Worm (Caenorhabditis elegans) whole organism, L3 larva: ENCODE measurements around the gene sto-1.

Experiments used
- daf-12 ChIP-seq: fragments of 150-350 bp; optimal IDR thresholded peaks from 2 replicates; lab custom pipeline; 2014; ENCODE audit warnings: missing biosample characterization, missing genetic modification reagents, missing genetic modification characterization
- fkh-10 ChIP-seq: sonication (generic microtip); optimal IDR thresholded peaks from 2 replicates; lab custom pipeline; 2017; ENCODE audit warnings: missing biosample characterization, missing genetic modification reagents, missing genetic modification characterization
- lin-39 ChIP-seq: fragments of 150-350 bp; optimal IDR thresholded peaks from 2 replicates; lab custom pipeline; 2018; ENCODE audit warnings: missing biosample characterization, missing genetic modification reagents, missing genetic modification characterization
- mdl-1 ChIP-seq: fragments of 150-350 bp; optimal IDR thresholded peaks from 2 replicates; lab custom pipeline; 2014; ENCODE audit warnings: missing biosample characterization, missing genetic modification characterization
- nfya-1 ChIP-seq: sonication (generic microtip); optimal IDR thresholded peaks from 2 replicates; lab custom pipeline; 2017; ENCODE audit warnings: missing genetic modification characterization, mild to moderate bottlenecking, missing compliant biosample characterization, antibody characterized with exemption, moderate library complexity; ENCODE audit not compliant: insufficient read depth
- nhr-237 ChIP-seq: fragments of 150-350 bp; optimal IDR thresholded peaks from 2 replicates; lab custom pipeline; 2014; ENCODE audit warnings: missing biosample characterization, missing genetic modification characterization
- skn-1 ChIP-seq: fragments of 150-350 bp; optimal IDR thresholded peaks from 2 replicates; lab custom pipeline; 2014; ENCODE audit warnings: missing biosample characterization, missing genetic modification characterization
- unc-62 ChIP-seq: fragments of 150-350 bp; sonication (generic microtip); optimal IDR thresholded peaks from 4 replicates; lab custom pipeline; 2014; ENCODE audit warnings: missing biosample characterization, missing genetic modification reagents, missing genetic modification characterization
- zag-1 ChIP-seq: fragments of 150-350 bp; optimal IDR thresholded peaks from 2 replicates; lab custom pipeline; 2014; ENCODE audit warnings: missing biosample characterization, missing genetic modification characterization

ce11 chrX:7586588-7586987 lies 24.0 kb downstream of the sto-1 start:
- TF ChIP-seq unc-62 (no peak), nhr-237 (tag; lab: Kevin White, UChicago) (no peak), fkh-10 (no peak), skn-1 (tag; lab: Kevin White, UChicago) (no peak), zag-1 (no peak), mdl-1 (tag; lab: Kevin White, UChicago) (no peak), nfya-1 (no peak), daf-12 (tag; lab: Kevin White, UChicago) (no peak), lin-39 (no peak)
